Worm (Caenorhabditis elegans) whole organism, L3 larva: Measurements from ENCODE around the gene T12G3.11.

Experiments
- R02D3.7 ChIP-seq: fragments of 150-350 bp; optimal IDR thresholded peaks from 2 replicates; lab custom pipeline; 2014; ENCODE audit warnings: missing biosample characterization, missing genetic modification characterization
- ZK546.5 ChIP-seq: sonication (generic microtip); optimal IDR thresholded peaks from 2 replicates; lab custom pipeline; 2017; ENCODE audit warnings: missing biosample characterization, missing genetic modification characterization
- aly-2 ChIP-seq: fragments of 150-350 bp; optimal IDR thresholded peaks from 2 replicates; lab custom pipeline; 2014; ENCODE audit warnings: missing biosample characterization, missing genetic modification characterization
- ama-1 ChIP-seq: fragments of 150-350 bp; optimal IDR thresholded peaks from 2 replicates; lab custom pipeline; 2018
- ceh-16 ChIP-seq: sonication (generic microtip); optimal IDR thresholded peaks from 2 replicates; lab custom pipeline; 2017; ENCODE audit warnings: missing biosample characterization, missing genetic modification characterization
- ceh-82 ChIP-seq: fragments of 150-350 bp; optimal IDR thresholded peaks from 2 replicates; lab custom pipeline; 2014; ENCODE audit warnings: missing biosample characterization, missing genetic modification characterization
- ceh-9 ChIP-seq: sonication (generic microtip); optimal IDR thresholded peaks from 2 replicates; lab custom pipeline; 2018; ENCODE audit warnings: missing biosample characterization, missing genetic modification characterization
- egl-27 ChIP-seq: sonication (generic microtip); optimal IDR thresholded peaks from 4 replicates; lab custom pipeline; 2017; ENCODE audit warnings: missing biosample characterization, missing genetic modification reagents, missing genetic modification characterization
- egl-5 ChIP-seq: fragments of 150-350 bp; optimal IDR thresholded peaks from 2 replicates; lab custom pipeline; 2017; ENCODE audit warnings: missing biosample characterization, missing genetic modification reagents, missing genetic modification characterization, inconsistent platforms
- elt-1 ChIP-seq: fragments of 150-350 bp; optimal IDR thresholded peaks from 2 replicates; lab custom pipeline; 2014; ENCODE audit warnings: missing biosample characterization, missing genetic modification characterization
- elt-2 ChIP-seq: sonication (generic microtip); optimal IDR thresholded peaks from 2 replicates; lab custom pipeline; 2016; ENCODE audit warnings: missing genetic modification reagents, mild to moderate bottlenecking, missing genetic modification characterization, missing compliant biosample characterization
- elt-3 ChIP-seq, 3 experiments: fragments of 150-350 bp in 1 of 3; sonication (generic microtip) in 2 of 3; optimal IDR thresholded peaks; 2 replicates in 2 of 3; 4 replicates in 1 of 3; lab custom pipeline; 2014 to 2017; ENCODE audit warnings: missing biosample characterization in 3 of 3, missing genetic modification characterization in 3 of 3
- eor-1 ChIP-seq, 2 experiments: fragments of 150-350 bp; optimal IDR thresholded peaks; 2 replicates each; lab custom pipeline; 2014 to 2018; ENCODE audit warnings: missing biosample characterization in 2 of 2, missing genetic modification characterization in 2 of 2
- fkh-2 ChIP-seq: fragments of 150-350 bp; optimal IDR thresholded peaks from 2 replicates; lab custom pipeline; 2014; ENCODE audit warnings: missing biosample characterization, missing genetic modification reagents, missing genetic modification characterization
- hmg-11 ChIP-seq: sonication (generic microtip); optimal IDR thresholded peaks from 2 replicates; lab custom pipeline; 2016; ENCODE audit warnings: missing genetic modification characterization, missing compliant biosample characterization
- jun-1 ChIP-seq: fragments of 150-350 bp; optimal IDR thresholded peaks from 2 replicates; lab custom pipeline; 2014; ENCODE audit warnings: missing biosample characterization, missing genetic modification reagents, missing genetic modification characterization
- lin-15B ChIP-seq: fragments of 150-350 bp; optimal IDR thresholded peaks from 2 replicates; lab custom pipeline; 2014; ENCODE audit warnings: missing biosample characterization, missing genetic modification characterization
- lin-39 ChIP-seq: fragments of 150-350 bp; optimal IDR thresholded peaks from 2 replicates; lab custom pipeline; 2018; ENCODE audit warnings: missing biosample characterization, missing genetic modification reagents, missing genetic modification characterization
- lsy-12 ChIP-seq: sonication (generic microtip); optimal IDR thresholded peaks from 2 replicates; lab custom pipeline; 2016; ENCODE audit warnings: mild to moderate bottlenecking, missing genetic modification characterization, missing compliant biosample characterization
- mdl-1 ChIP-seq: fragments of 150-350 bp; optimal IDR thresholded peaks from 2 replicates; lab custom pipeline; 2014; ENCODE audit warnings: missing biosample characterization, missing genetic modification characterization
- nfya-1 ChIP-seq: sonication (generic microtip); optimal IDR thresholded peaks from 2 replicates; lab custom pipeline; 2017; ENCODE audit warnings: missing genetic modification characterization, mild to moderate bottlenecking, missing compliant biosample characterization, antibody characterized with exemption, moderate library complexity; ENCODE audit not compliant: insufficient read depth
- nhr-11 ChIP-seq: fragments of 150-350 bp; optimal IDR thresholded peaks from 2 replicates; lab custom pipeline; 2014; ENCODE audit warnings: missing biosample characterization, missing genetic modification characterization
- nhr-12 ChIP-seq: fragments of 150-350 bp; optimal IDR thresholded peaks from 2 replicates; lab custom pipeline; 2014; ENCODE audit warnings: missing biosample characterization, missing genetic modification characterization
- nhr-23 ChIP-seq: fragments of 150-350 bp; optimal IDR thresholded peaks from 2 replicates; lab custom pipeline; 2014; ENCODE audit warnings: missing biosample characterization, missing genetic modification reagents, missing genetic modification characterization
- nhr-25 ChIP-seq: sonication (generic microtip); optimal IDR thresholded peaks from 2 replicates; lab custom pipeline; 2017; ENCODE audit warnings: missing biosample characterization, missing genetic modification characterization
- nhr-28 ChIP-seq: fragments of 150-350 bp; optimal IDR thresholded peaks from 2 replicates; lab custom pipeline; 2014; ENCODE audit warnings: missing biosample characterization, missing genetic modification characterization
- nhr-43 ChIP-seq: sonication (generic microtip); optimal IDR thresholded peaks from 2 replicates; lab custom pipeline; 2016; ENCODE audit warnings: mild to moderate bottlenecking, missing genetic modification characterization, missing compliant biosample characterization; ENCODE audit not compliant: poor library complexity, severe bottlenecking
- nhr-77 ChIP-seq: fragments of 150-350 bp; optimal IDR thresholded peaks from 2 replicates; lab custom pipeline; 2014; ENCODE audit warnings: missing biosample characterization, missing genetic modification characterization
- pha-4 ChIP-seq: fragments of 150-350 bp; optimal IDR thresholded peaks from 2 replicates; lab custom pipeline; 2014; ENCODE audit warnings: missing biosample characterization, missing genetic modification reagents, missing genetic modification characterization
- sea-2 ChIP-seq: fragments of 150-350 bp; sonication (generic microtip); optimal IDR thresholded peaks from 4 replicates; lab custom pipeline; 2014; ENCODE audit warnings: missing biosample characterization, missing genetic modification reagents, missing genetic modification characterization
- skn-1 ChIP-seq: fragments of 150-350 bp; optimal IDR thresholded peaks from 2 replicates; lab custom pipeline; 2014; ENCODE audit warnings: missing biosample characterization, missing genetic modification characterization
- snpc-4 ChIP-seq: fragments of 150-350 bp; optimal IDR thresholded peaks from 2 replicates; lab custom pipeline; 2014; ENCODE audit warnings: missing biosample characterization, missing genetic modification characterization
- tbx-2 ChIP-seq: sonication (generic microtip); optimal IDR thresholded peaks from 2 replicates; lab custom pipeline; 2016; ENCODE audit warnings: mild to moderate bottlenecking, missing genetic modification characterization, missing compliant biosample characterization
- unc-39 ChIP-seq: sonication (generic microtip); optimal IDR thresholded peaks from 4 replicates; lab custom pipeline; 2017; ENCODE audit warnings: missing biosample characterization, missing genetic modification characterization
- unc-62 ChIP-seq: fragments of 150-350 bp; sonication (generic microtip); optimal IDR thresholded peaks from 4 replicates; lab custom pipeline; 2014; ENCODE audit warnings: missing biosample characterization, missing genetic modification reagents, missing genetic modification characterization
- zag-1 ChIP-seq: fragments of 150-350 bp; optimal IDR thresholded peaks from 2 replicates; lab custom pipeline; 2014; ENCODE audit warnings: missing biosample characterization, missing genetic modification characterization
- ztf-11 ChIP-seq: fragments of 150-350 bp; optimal IDR thresholded peaks from 2 replicates; lab custom pipeline; 2014; ENCODE audit warnings: missing biosample characterization, missing genetic modification characterization
- ztf-4 ChIP-seq: fragments of 150-350 bp; optimal IDR thresholded peaks from 2 replicates; lab custom pipeline; 2014; ENCODE audit warnings: missing biosample characterization, missing genetic modification characterization

T12G3.11 gene

ce11 chrIV:12040431-12040830, 10.9 kb upstream of the T12G3.11 start:
- TF ChIP-seq egl-27 (tag; lab: Kevin White, UChicago) (no peak), ceh-16 (no peak), elt-2 (tag; lab: Kevin White, UChicago) (no peak), ama-1 (lab: Kevin White, UChicago) (no peak), nhr-28 (tag; lab: Kevin White, UChicago) (no peak), mdl-1 (tag; lab: Kevin White, UChicago) (no peak), nhr-25 (tag; lab: Kevin White, UChicago) (no peak), fkh-2 (no peak), nfya-1 (no peak), eor-1 (tag; optimal IDR thresholded peaks at IDR 0.05; lab: Kevin White, UChicago) (no peak), jun-1 (tag; lab: Kevin White, UChicago) (no peak), R02D3.7 (tag; lab: Kevin White, UChicago) (no peak), nhr-43 (no peak), unc-39 (tag; lab: Kevin White, UChicago) (no peak), skn-1 (no peak), nhr-11 (no peak)
- TF ChIP-seq, all 47 proteins: peak for 0

- TF ChIP-seq tbx-2 (tag; lab: Kevin White, UChicago) (peak; percentile 56), elt-1 (no peak), nhr-25 (tag; lab: Kevin White, UChicago) (peak; percentile 42), snpc-4 (tag; lab: Kevin White, UChicago) (no peak), hmg-11 (tag; lab: Kevin White, UChicago) (no peak), lsy-12 (tag; lab: Kevin White, UChicago) (peak; percentile 5), elt-2 (tag; lab: Kevin White, UChicago) (peak; percentile 19), pha-4 (tag; lab: Kevin White, UChicago) (peak; percentile 49), ama-1 (lab: Kevin White, UChicago) (peak; percentile 91), lin-15B (tag; lab: Kevin White, UChicago) (no peak), aly-2 (tag; lab: Kevin White, UChicago) (no peak), elt-3 (tag; optimal IDR thresholded peaks at IDR 0.05; lab: Kevin White, UChicago) (peak in 1 of 3 experiments; percentile 9), nhr-23 (tag; lab: Kevin White, UChicago) (no peak), nhr-43 (peak; percentile 20), ceh-9 (no peak), ztf-4 (tag; lab: Kevin White, UChicago) (peak; percentile 13)
These were observed 7.4 kb upstream of the T12G3.11 start for ce11 chrIV:12036924-12037323.

ce11 chrIV:12035422-12035821, 5.8 kb upstream of the T12G3.11 start:
- TF ChIP-seq elt-1 (no peak), zag-1 (tag; lab: Kevin White, UChicago) (no peak), nhr-12 (tag; lab: Kevin White, UChicago) (no peak), ama-1 (lab: Kevin White, UChicago) (no peak), elt-2 (tag; lab: Kevin White, UChicago) (no peak), nhr-28 (tag; lab: Kevin White, UChicago) (no peak), egl-5 (tag; lab: Kevin White, UChicago) (no peak), elt-3 (tag; optimal IDR thresholded peaks at IDR 0.05; lab: Kevin White, UChicago) (no peak), unc-62 (no peak), nhr-25 (tag; lab: Kevin White, UChicago) (no peak), hmg-11 (tag; lab: Kevin White, UChicago) (no peak), nhr-43 (no peak), ztf-11 (tag; lab: Kevin White, UChicago) (no peak), ZK546.5 (tag; lab: Kevin White, UChicago) (no peak), eor-1 (tag; optimal IDR thresholded peaks at IDR 0.05; lab: Kevin White, UChicago) (no peak), lin-39 (tag; lab: Kevin White, UChicago) (no peak), ceh-82 (tag; lab: Kevin White, UChicago) (no peak), sea-2 (GFP tag; lab: Kevin White, UChicago) (no peak), nhr-77 (tag; lab: Kevin White, UChicago) (no peak), snpc-4 (tag; lab: Kevin White, UChicago) (no peak)

- no peak for TF ChIP-seq lin-39 (tag; lab: Kevin White, UChicago)
- no peak for TF ChIP-seq R02D3.7 (tag; lab: Kevin White, UChicago)
- TF ChIP-seq ama-1 (lab: Kevin White, UChicago), result peak; percentile 9
- no peak for TF ChIP-seq sea-2 (GFP tag; lab: Kevin White, UChicago)
- no peak for TF ChIP-seq elt-3 (tag; optimal IDR thresholded peaks at IDR 0.05; lab: Kevin White, UChicago)
- peak; percentile 29 for TF ChIP-seq nhr-25 (tag; lab: Kevin White, UChicago)
These were observed 5.2 kb upstream of the T12G3.11 start for ce11 chrIV:12034776-12035175.
